Fruit fly (Drosophila melanogaster) whole organism, embryonic: ENCODE measurements around the gene kibra.

ENCODE experiments used
- CG12391 ChIP-seq: fragments of 200-800 bp; sonication (Bioruptor generic); optimal IDR thresholded peaks from 3 replicates; lab custom pipeline; 2018; ENCODE audit warnings: missing biosample characterization, mild to moderate bottlenecking, missing genetic modification characterization, moderate library complexity
- CG17802 ChIP-seq: fragments of 200-800 bp; sonication (Bioruptor generic); optimal IDR thresholded peaks from 2 replicates; lab custom pipeline; 2018; ENCODE audit warnings: missing biosample characterization, mild to moderate bottlenecking, missing genetic modification characterization, moderate library complexity
- CG8478 ChIP-seq: fragments of >200 bp; optimal IDR thresholded peaks from 2 replicates; lab custom pipeline; 2018
- D19B ChIP-seq: fragments of 200-800 bp; sonication (Bioruptor generic); optimal IDR thresholded peaks from 2 replicates; lab custom pipeline; 2017; ENCODE audit warnings: missing biosample characterization, mild to moderate bottlenecking, missing genetic modification characterization
- Dip3 ChIP-seq: fragments of 200-800 bp; sonication (Bioruptor generic); optimal IDR thresholded peaks from 3 replicates; lab custom pipeline; 2016; ENCODE audit warnings: missing biosample characterization, missing genetic modification characterization
- Meics ChIP-seq: fragments of 200-800 bp; sonication (Bioruptor generic); optimal IDR thresholded peaks from 2 replicates; lab custom pipeline; 2017; ENCODE audit warnings: missing biosample characterization, mild to moderate bottlenecking, missing genetic modification characterization
- Myb ChIP-seq: fragments of 200-800 bp; sonication (Bioruptor generic); optimal IDR thresholded peaks from 2 replicates; lab custom pipeline; 2016; ENCODE audit warnings: missing biosample characterization, missing genetic modification characterization
- NK7.1 ChIP-seq: fragments of 200-800 bp; sonication (Bioruptor generic); optimal IDR thresholded peaks from 3 replicates; lab custom pipeline; 2016; ENCODE audit warnings: missing biosample characterization, missing genetic modification characterization
- Sin3A ChIP-seq: fragments of >200 bp; optimal IDR thresholded peaks from 2 replicates; lab custom pipeline; 2018
- croc ChIP-seq: fragments of 200-800 bp; sonication (Bioruptor generic); conservative IDR thresholded peaks from 3 replicates; pipeline ENCODE4 v1.3.6; 2022; ENCODE audit warnings: missing biosample characterization, missing genetic modification characterization

DNA sequence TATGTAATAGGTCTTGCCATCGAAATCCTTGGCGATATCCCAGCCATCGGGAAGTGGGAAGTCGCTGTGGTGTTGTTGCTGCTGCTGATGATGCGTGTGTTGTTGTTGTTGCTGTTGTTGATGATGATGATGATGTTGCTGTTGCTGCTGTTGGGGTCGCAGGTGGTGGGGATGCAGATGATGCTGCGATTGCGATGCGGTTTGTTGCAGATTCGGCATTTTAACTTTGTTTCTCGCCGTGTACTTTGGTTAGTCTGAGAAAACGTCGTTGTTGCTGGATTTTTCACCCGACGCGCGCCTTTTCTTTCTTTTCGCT is 748 bp downstream of the kibra start:
- TF ChIP-seq croc (GFP tag; lab: Robert Waterston, UW) (no peak), Myb (GFP tag; lab: Kevin White, UChicago) (no peak), D19B (GFP tag; lab: Kevin White, UChicago) (no peak), CG8478 (lab: Kevin White, UChicago) (no peak), Sin3A (lab: Kevin White, UChicago) (no peak), CG17802 (no peak), Meics (GFP tag; lab: Kevin White, UChicago) (no peak), Dip3 (GFP tag; lab: Kevin White, UChicago) (no peak), NK7.1 (no peak), CG12391 (tag; lab: Kevin White, UChicago) (no peak)
